Worm (Caenorhabditis elegans): ENCODE data around the gene spcs-3.

DNA sequence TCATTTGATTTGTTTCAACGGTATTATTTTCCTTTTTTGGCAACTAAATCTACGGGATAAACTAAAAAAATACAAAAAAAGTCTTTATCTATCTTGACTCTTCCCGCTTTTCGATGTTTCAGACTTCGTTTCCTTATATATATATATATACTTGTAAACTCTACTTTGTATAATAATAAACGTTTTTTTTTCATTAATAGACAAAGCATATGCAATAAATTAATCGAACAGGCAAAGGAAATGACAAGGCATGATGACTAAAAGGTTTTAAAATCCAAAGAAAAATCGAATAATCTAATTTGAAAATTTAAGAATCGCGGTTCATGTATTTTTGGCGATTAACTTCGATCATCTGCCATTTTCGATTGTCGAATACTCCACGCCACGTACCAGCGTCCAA, 31.2 kb upstream of the spcs-3 start:
- TF ChIP-seq ceh-36 (tag; optimal IDR thresholded peaks at IDR 0.05) (no peak), ama-1 (optimal IDR thresholded peaks at IDR 0.05) (no peak), ceh-13 (GFP tag; optimal IDR thresholded peaks at IDR 0.05) (no peak)

Measured in whole organism, early embryonic.